Worm (Caenorhabditis elegans) whole organism, young adult: Measurements from ENCODE around the gene lin-49.
A peak's percentile ranks its signal among the peaks of the same experiment; 100 is the strongest.

ENCODE experiments used
- F57A8.1 ChIP-seq: fragments of 200-800 bp; sonication (Bioruptor generic); optimal IDR thresholded peaks from 2 replicates; lab custom pipeline; 2018; ENCODE audit warnings: mild to moderate bottlenecking, missing genetic modification characterization, moderate library complexity, missing compliant biosample characterization
- aptf-2 ChIP-seq: fragments of 200-800 bp; sonication (Bioruptor generic); conservative IDR thresholded peaks from 2 replicates; pipeline ENCODE4 v1.3.6; 2022; ENCODE audit warnings: missing genetic modification reagents, missing genetic modification characterization, missing compliant biosample characterization
- ccch-3 ChIP-seq: fragments of 200-800 bp; sonication (Bioruptor generic); optimal IDR thresholded peaks from 2 replicates; lab custom pipeline; 2018; ENCODE audit warnings: mild to moderate bottlenecking, missing genetic modification characterization, missing compliant biosample characterization
- die-1 ChIP-seq: sonication (generic microtip); optimal IDR thresholded peaks from 2 replicates; lab custom pipeline; 2016; ENCODE audit warnings: missing genotype, mild to moderate bottlenecking, missing genetic modification characterization, missing compliant biosample characterization
- egrh-3 ChIP-seq: fragments of 200-800 bp; sonication (Bioruptor generic); IDR thresholded peaks from 2 replicates; pipeline ENCODE4 v1.3.6; 2022; ENCODE audit warnings: missing genetic modification reagents, missing genetic modification characterization, missing compliant biosample characterization
- nfya-1 ChIP-seq: sonication (generic microtip); optimal IDR thresholded peaks from 2 replicates; lab custom pipeline; 2017; ENCODE audit warnings: antibody characterized with exemption, missing compliant biosample characterization, missing genetic modification characterization, borderline replicate concordance; ENCODE audit not compliant: insufficient read depth
- snpc-1.1 ChIP-seq: sonication (generic microtip); optimal IDR thresholded peaks from 2 replicates; lab custom pipeline; 2017; ENCODE audit warnings: missing genetic modification characterization, mild to moderate bottlenecking, missing compliant biosample characterization, antibody characterized with exemption, moderate library complexity, missing genotype, missing genetic modification reagents; ENCODE audit not compliant: insufficient read depth

The lin-49 gene

ce11 chrIV:8667155-8667554, 46.7 kb downstream of the lin-49 start:
- TF ChIP-seq egrh-3 (GFP tag; lab: Robert Waterston, UW), result peak; percentile 63; the same call in 1 of the 2 replicates
- TF ChIP-seq, all 124 proteins: peak for 1; not testable (repeated sequence) for 123

ce11 chrIV:8668635-8669034, 48.2 kb downstream of the lin-49 start, which contains the start of gene cdh-5:
TSS of gene cdh-5 (plus strand) at chrIV:8668935.
- no peak for TF ChIP-seq F57A8.1 (GFP tag; lab: Kevin White, UChicago)
- TF ChIP-seq nfya-1 (tag; lab: Kevin White, UChicago), result no peak
- TF ChIP-seq ccch-3, result no peak

ce11 chrIV:8673733-8674375, 53.4 kb downstream of the lin-49 start:
- no peak for TF ChIP-seq aptf-2 (GFP tag; lab: Robert Waterston, UW)
- no peak for TF ChIP-seq die-1 (tag; lab: Kevin White, UChicago)
- TF ChIP-seq snpc-1.1, result no peak
